Worm (Caenorhabditis elegans): ENCODE results near the gene ins-8.

- TF ChIP-seq egl-43 (GFP tag; IDR thresholded peaks at IDR 0.05) (no peak), daf-12 (tag; optimal IDR thresholded peaks at IDR 0.05) (no peak), nhr-28 (tag; optimal IDR thresholded peaks at IDR 0.05) (no peak), nhr-76 (tag; optimal IDR thresholded peaks at IDR 0.05) (no peak)
Measured at ce11 chrIV:9690644-9691043, 9.9 kb upstream of the ins-8 start, which contains the start of gene sdz-36.
